Worm (Caenorhabditis elegans) whole organism, L3 larva: ENCODE measurements around the gene spp-12.

ENCODE experiments used
- aly-2 ChIP-seq: fragments of 150-350 bp; optimal IDR thresholded peaks from 2 replicates; lab custom pipeline; 2014; ENCODE audit warnings: missing biosample characterization, missing genetic modification characterization
- ama-1 ChIP-seq: fragments of 150-350 bp; optimal IDR thresholded peaks from 2 replicates; lab custom pipeline; 2018
- ceh-16 ChIP-seq: sonication (generic microtip); optimal IDR thresholded peaks from 2 replicates; lab custom pipeline; 2017; ENCODE audit warnings: missing biosample characterization, missing genetic modification characterization
- ceh-28 ChIP-seq: fragments of 150-350 bp; optimal IDR thresholded peaks from 2 replicates; lab custom pipeline; 2014; ENCODE audit warnings: missing biosample characterization, missing genetic modification reagents, missing genetic modification characterization
- ceh-82 ChIP-seq: fragments of 150-350 bp; optimal IDR thresholded peaks from 2 replicates; lab custom pipeline; 2014; ENCODE audit warnings: missing biosample characterization, missing genetic modification characterization
- ceh-9 ChIP-seq: sonication (generic microtip); optimal IDR thresholded peaks from 2 replicates; lab custom pipeline; 2018; ENCODE audit warnings: missing biosample characterization, missing genetic modification characterization
- daf-12 ChIP-seq: fragments of 150-350 bp; optimal IDR thresholded peaks from 2 replicates; lab custom pipeline; 2014; ENCODE audit warnings: missing biosample characterization, missing genetic modification reagents, missing genetic modification characterization
- egl-27 ChIP-seq: sonication (generic microtip); optimal IDR thresholded peaks from 4 replicates; lab custom pipeline; 2017; ENCODE audit warnings: missing biosample characterization, missing genetic modification reagents, missing genetic modification characterization
- egl-5 ChIP-seq: fragments of 150-350 bp; optimal IDR thresholded peaks from 2 replicates; lab custom pipeline; 2017; ENCODE audit warnings: missing biosample characterization, missing genetic modification reagents, missing genetic modification characterization, inconsistent platforms
- elt-1 ChIP-seq: fragments of 150-350 bp; optimal IDR thresholded peaks from 2 replicates; lab custom pipeline; 2014; ENCODE audit warnings: missing biosample characterization, missing genetic modification characterization
- elt-2 ChIP-seq: sonication (generic microtip); optimal IDR thresholded peaks from 2 replicates; lab custom pipeline; 2016; ENCODE audit warnings: missing genetic modification reagents, mild to moderate bottlenecking, missing genetic modification characterization, missing compliant biosample characterization
- elt-3 ChIP-seq, 3 experiments: fragments of 150-350 bp in 1 of 3; sonication (generic microtip) in 2 of 3; optimal IDR thresholded peaks; 2 replicates in 2 of 3; 4 replicates in 1 of 3; lab custom pipeline; 2014 to 2017; ENCODE audit warnings: missing biosample characterization in 3 of 3, missing genetic modification characterization in 3 of 3
- eor-1 ChIP-seq, 2 experiments: fragments of 150-350 bp; optimal IDR thresholded peaks; 2 replicates each; lab custom pipeline; 2014 to 2018; ENCODE audit warnings: missing biosample characterization in 2 of 2, missing genetic modification characterization in 2 of 2
- fkh-10 ChIP-seq: sonication (generic microtip); optimal IDR thresholded peaks from 2 replicates; lab custom pipeline; 2017; ENCODE audit warnings: missing biosample characterization, missing genetic modification reagents, missing genetic modification characterization
- fkh-2 ChIP-seq: fragments of 150-350 bp; optimal IDR thresholded peaks from 2 replicates; lab custom pipeline; 2014; ENCODE audit warnings: missing biosample characterization, missing genetic modification reagents, missing genetic modification characterization
- fos-1 ChIP-seq: fragments of 150-350 bp; optimal IDR thresholded peaks from 2 replicates; lab custom pipeline; 2014; ENCODE audit warnings: missing biosample characterization, missing genetic modification characterization
- jun-1 ChIP-seq: fragments of 150-350 bp; optimal IDR thresholded peaks from 2 replicates; lab custom pipeline; 2014; ENCODE audit warnings: missing biosample characterization, missing genetic modification reagents, missing genetic modification characterization
- mdl-1 ChIP-seq: fragments of 150-350 bp; optimal IDR thresholded peaks from 2 replicates; lab custom pipeline; 2014; ENCODE audit warnings: missing biosample characterization, missing genetic modification characterization
- nhr-23 ChIP-seq: fragments of 150-350 bp; optimal IDR thresholded peaks from 2 replicates; lab custom pipeline; 2014; ENCODE audit warnings: missing biosample characterization, missing genetic modification reagents, missing genetic modification characterization
- nhr-28 ChIP-seq: fragments of 150-350 bp; optimal IDR thresholded peaks from 2 replicates; lab custom pipeline; 2014; ENCODE audit warnings: missing biosample characterization, missing genetic modification characterization
- nhr-43 ChIP-seq: sonication (generic microtip); optimal IDR thresholded peaks from 2 replicates; lab custom pipeline; 2016; ENCODE audit warnings: mild to moderate bottlenecking, missing genetic modification characterization, missing compliant biosample characterization; ENCODE audit not compliant: poor library complexity, severe bottlenecking
- nhr-67 ChIP-seq: fragments of 150-350 bp; optimal IDR thresholded peaks from 2 replicates; lab custom pipeline; 2014; ENCODE audit warnings: missing biosample characterization, missing genetic modification characterization
- pqm-1 ChIP-seq: fragments of 150-350 bp; optimal IDR thresholded peaks from 2 replicates; lab custom pipeline; 2017; ENCODE audit warnings: missing biosample characterization, missing genetic modification characterization, inconsistent platforms
- sea-2 ChIP-seq: fragments of 150-350 bp; sonication (generic microtip); optimal IDR thresholded peaks from 4 replicates; lab custom pipeline; 2014; ENCODE audit warnings: missing biosample characterization, missing genetic modification reagents, missing genetic modification characterization
- unc-39 ChIP-seq: sonication (generic microtip); optimal IDR thresholded peaks from 4 replicates; lab custom pipeline; 2017; ENCODE audit warnings: missing biosample characterization, missing genetic modification characterization
- unc-62 ChIP-seq: fragments of 150-350 bp; sonication (generic microtip); optimal IDR thresholded peaks from 4 replicates; lab custom pipeline; 2014; ENCODE audit warnings: missing biosample characterization, missing genetic modification reagents, missing genetic modification characterization
- zag-1 ChIP-seq: fragments of 150-350 bp; optimal IDR thresholded peaks from 2 replicates; lab custom pipeline; 2014; ENCODE audit warnings: missing biosample characterization, missing genetic modification characterization

Gene spp-12

DNA sequence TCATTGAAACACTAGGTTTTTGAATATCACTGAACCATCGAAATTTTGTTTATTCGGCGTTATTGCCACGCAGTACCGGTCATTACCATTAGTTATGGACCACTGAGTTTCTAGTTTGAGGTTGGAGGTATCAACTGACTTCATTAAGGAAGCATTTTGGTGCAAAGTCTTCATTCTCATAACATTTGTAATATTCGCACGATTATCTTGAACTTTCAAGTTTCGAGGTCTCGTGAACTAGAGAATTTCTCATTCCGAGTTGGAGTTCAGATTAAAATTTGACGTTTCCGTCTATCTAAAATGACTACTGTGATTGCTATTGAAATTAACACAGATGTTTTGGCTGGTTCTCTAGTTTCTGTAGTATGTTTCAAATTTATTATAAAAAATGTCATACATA lies 31.1 kb downstream of the spp-12 start, which contains the start of gene srx-42:
srx-42 (plus strand) TSS at position 301 of the 400 bp plus-strand sequence.
- TF ChIP-seq elt-3 (tag; optimal IDR thresholded peaks at IDR 0.05; lab: Kevin White, UChicago) (no peak), egl-27 (tag; lab: Kevin White, UChicago) (no peak), nhr-23 (no peak), eor-1 (tag; optimal IDR thresholded peaks at IDR 0.05; lab: Kevin White, UChicago) (no peak), nhr-28 (tag; lab: Kevin White, UChicago) (no peak), elt-1 (no peak), daf-12 (tag; lab: Kevin White, UChicago) (no peak)

DNA sequence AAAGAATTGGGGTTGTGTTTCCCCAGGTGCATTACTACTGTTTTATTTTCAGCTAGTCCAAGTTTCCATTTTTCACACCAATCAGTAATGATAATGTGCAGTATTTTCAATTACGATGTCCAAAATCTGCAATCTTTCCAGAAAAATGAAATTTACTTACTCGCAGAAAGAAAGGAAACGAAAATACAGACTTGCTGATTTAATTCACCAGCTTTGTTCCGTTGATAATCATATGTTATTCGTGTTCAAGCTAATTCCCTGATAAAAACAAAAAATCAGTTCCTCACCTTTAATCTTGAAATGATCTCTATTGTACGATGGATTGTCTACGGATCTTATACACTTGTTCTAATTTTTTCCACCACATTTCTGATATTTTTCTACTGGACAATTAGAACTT lies 34.2 kb downstream of the spp-12 start, which contains the start of gene srxa-11:
srxa-11 (plus strand) TSS at position 301 of the 400 bp plus-strand sequence.
- no peak for TF ChIP-seq ceh-28 (tag; lab: Kevin White, UChicago)
- TF ChIP-seq nhr-23, result no peak

DNA sequence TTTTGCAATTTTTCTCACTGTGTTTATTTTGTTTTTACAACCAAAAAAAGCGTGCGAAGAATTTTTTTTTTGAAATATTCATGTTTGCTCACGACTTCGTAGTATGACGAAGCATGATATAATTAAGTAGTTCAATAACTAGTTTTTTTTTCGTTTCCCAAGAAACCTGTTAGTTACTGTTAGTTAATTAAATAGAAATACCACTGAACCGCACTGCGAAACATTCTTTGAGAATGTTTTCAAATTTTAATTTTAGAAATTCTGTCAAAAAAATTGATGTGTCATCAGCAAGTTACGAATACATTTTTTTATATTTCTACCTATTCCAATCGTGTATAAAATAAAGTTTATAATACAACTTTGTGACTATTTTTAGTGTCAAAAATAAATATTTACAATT lies 36.8 kb downstream of the spp-12 start, which contains the start of gene srxa-12:
srxa-12 (plus strand) TSS at position 301 of the 400 bp plus-strand sequence.
- TF ChIP-seq nhr-67 (tag; lab: Kevin White, UChicago), result no peak
- TF ChIP-seq jun-1, result no peak
- no peak for TF ChIP-seq aly-2 (tag; lab: Kevin White, UChicago)
- TF ChIP-seq ama-1 (lab: Kevin White, UChicago), result no peak
- no peak for TF ChIP-seq sea-2 (GFP tag; lab: Kevin White, UChicago)
- no peak for TF ChIP-seq daf-12 (tag; lab: Kevin White, UChicago)
- no peak for TF ChIP-seq elt-3 (tag; optimal IDR thresholded peaks at IDR 0.05; lab: Kevin White, UChicago)
- no peak for TF ChIP-seq egl-5 (tag; lab: Kevin White, UChicago)
- TF ChIP-seq ceh-9 (tag; lab: Kevin White, UChicago), result no peak
- TF ChIP-seq ceh-82 (tag; lab: Kevin White, UChicago), result no peak
- TF ChIP-seq nhr-28 (tag; lab: Kevin White, UChicago), result no peak
- TF ChIP-seq mdl-1 (tag; lab: Kevin White, UChicago), result no peak
- TF ChIP-seq elt-1, result no peak
- TF ChIP-seq pqm-1, result no peak
- TF ChIP-seq ceh-28 (tag; lab: Kevin White, UChicago), result no peak
- no peak for TF ChIP-seq nhr-43 (tag; lab: Kevin White, UChicago)

DNA sequence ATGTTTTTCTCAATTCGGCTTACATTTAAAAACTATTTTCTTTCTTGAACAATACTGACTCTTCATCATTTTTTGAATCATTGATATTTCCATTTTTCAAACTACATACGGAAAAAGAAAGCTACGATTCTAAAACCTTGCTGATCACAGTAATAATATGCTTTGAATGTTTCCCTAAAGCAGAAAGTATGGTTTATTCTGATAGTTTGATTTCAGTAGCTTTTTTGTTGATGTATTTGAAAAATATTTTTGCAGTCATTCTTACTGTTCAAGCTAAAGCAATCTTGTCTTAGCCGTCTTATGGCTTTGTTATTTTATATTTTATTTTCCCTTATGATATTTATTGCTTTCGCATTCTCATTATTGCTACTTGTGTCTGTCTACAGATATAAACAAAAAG lies 39.9 kb downstream of the spp-12 start, which contains the start of gene srxa-13:
srxa-13 (plus strand) TSS at position 301 of the 400 bp plus-strand sequence.
- no peak for TF ChIP-seq fkh-10
- TF ChIP-seq aly-2 (tag; lab: Kevin White, UChicago), result no peak
- TF ChIP-seq ama-1 (lab: Kevin White, UChicago), result no peak
- no peak for TF ChIP-seq fos-1 (tag; lab: Kevin White, UChicago)
- TF ChIP-seq egl-27 (tag; lab: Kevin White, UChicago), result no peak

DNA sequence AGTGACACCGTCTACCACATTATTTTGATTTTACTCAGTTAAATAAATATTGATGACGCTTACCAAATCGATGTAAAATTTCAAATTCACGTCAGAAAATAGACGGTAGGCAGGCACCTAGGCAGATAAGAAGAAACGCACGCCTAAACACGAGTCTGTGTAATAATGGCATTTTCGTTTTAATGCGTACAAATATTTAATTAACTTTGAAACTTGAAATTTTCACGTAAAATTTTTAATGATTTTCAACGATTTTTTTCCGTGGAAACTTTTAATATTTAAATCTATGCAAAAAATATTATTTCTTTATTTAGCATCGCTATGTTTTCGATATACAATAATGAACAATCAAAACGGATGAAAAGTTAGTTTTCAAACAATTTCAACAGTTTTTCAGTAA lies 41.6 kb downstream of the spp-12 start, which contains the start of gene C06B3.16:
C06B3.16 (plus strand) TSS at position 301 of the 400 bp plus-strand sequence.
- no peak for TF ChIP-seq zag-1 (tag; lab: Kevin White, UChicago)
- TF ChIP-seq unc-39 (tag; lab: Kevin White, UChicago), result no peak
- TF ChIP-seq, all 47 proteins: peak for 0

DNA sequence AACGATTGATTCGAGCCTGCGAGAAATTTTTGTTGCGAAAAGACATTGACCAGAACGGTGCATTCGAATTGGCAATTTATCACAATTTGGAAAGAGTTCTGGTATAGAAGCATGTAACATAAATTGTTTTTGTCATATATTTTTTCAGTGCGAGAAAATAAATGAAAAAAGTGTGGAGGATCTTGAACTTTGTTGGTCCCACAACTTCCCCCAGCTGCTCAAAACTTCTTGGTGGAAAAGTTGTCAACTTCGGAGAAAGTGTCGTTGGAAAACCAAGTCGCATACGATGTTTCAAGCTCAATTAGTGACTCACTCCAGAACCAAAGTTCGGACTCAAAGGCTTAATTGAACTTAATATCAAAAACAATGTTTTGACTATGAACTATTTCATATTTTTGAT lies 42.3 kb downstream of the spp-12 start:
- no peak for TF ChIP-seq fkh-2 (tag; lab: Kevin White, UChicago)
- TF ChIP-seq nhr-67 (tag; lab: Kevin White, UChicago), result no peak

DNA sequence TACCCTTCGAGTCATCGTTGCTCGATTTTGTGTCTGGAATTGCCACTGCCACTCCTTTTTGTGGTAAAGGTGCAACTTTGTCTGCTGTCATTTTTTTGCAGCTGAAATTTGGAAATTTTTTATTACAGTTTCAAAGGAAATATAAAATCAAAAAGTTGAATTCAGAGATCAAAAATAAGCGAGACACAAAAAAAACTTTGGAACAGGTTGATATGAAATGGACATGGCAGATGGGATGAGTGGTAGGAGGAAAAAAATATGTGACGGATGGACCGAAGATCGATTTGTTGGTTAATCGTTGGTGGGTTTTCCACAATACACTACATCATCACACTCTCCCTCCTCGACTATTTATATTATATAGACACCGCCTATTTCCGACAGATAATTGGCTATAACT lies 44.9 kb downstream of the spp-12 start, which contains the start of gene R10D12.1:
R10D12.1 (minus strand) TSS at position 101 of the 400 bp plus-strand sequence.
- TF ChIP-seq elt-2, result no peak

DNA sequence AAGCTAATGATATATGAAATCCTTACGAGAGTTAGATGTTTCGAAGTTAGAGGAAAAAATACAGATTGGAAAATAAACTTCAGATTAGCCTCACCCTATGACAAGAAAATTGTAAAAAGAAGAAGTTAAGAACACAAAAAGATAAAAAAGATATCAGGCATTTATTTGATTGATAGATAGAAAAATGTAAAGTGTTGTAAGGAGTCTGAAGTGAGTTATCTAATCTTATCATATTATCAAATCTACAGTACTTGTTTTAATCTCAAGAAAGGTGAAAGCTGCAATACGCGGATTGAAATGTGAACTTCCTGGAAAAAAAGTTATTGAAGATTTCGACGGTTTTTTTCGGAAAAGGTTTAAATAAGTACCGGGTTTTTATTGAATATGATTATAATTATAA lies 45.8 kb downstream of the spp-12 start:
- no peak for TF ChIP-seq ceh-16 (tag; lab: Kevin White, UChicago)
- no peak for TF ChIP-seq unc-62 (GFP tag; lab: Kevin White, UChicago)
- peak in 1 of 3 experiments; percentile 42 for TF ChIP-seq elt-3 (tag; optimal IDR thresholded peaks at IDR 0.05; lab: Kevin White, UChicago)
